Fruit fly (Drosophila melanogaster) whole organism, embryonic: Measurements from ENCODE around the gene CG34309.

Experiments
- CG10431 ChIP-seq: fragments of 200-800 bp; sonication (Bioruptor generic); optimal IDR thresholded peaks from 3 replicates; lab custom pipeline; 2018; ENCODE audit warnings: missing biosample characterization, mild to moderate bottlenecking, missing genetic modification characterization
- CG10543 ChIP-seq: fragments of 200-800 bp; sonication (Bioruptor generic); optimal IDR thresholded peaks from 3 replicates; lab custom pipeline; 2017; ENCODE audit warnings: missing biosample characterization, mild to moderate bottlenecking, missing genetic modification characterization, moderate library complexity
- CG11456 ChIP-seq: fragments of 200-800 bp; sonication (Bioruptor generic); IDR thresholded peaks from 3 replicates; pipeline ENCODE4 v1.3.6; 2022; ENCODE audit warnings: missing biosample characterization, missing genetic modification characterization
- CG11696 ChIP-seq: fragments of 200-800 bp; sonication (Bioruptor generic); IDR thresholded peaks from 2 replicates; pipeline ENCODE4 v1.3.6; 2022; ENCODE audit warnings: missing biosample characterization, missing genetic modification characterization
- CG12155 ChIP-seq: fragments of 200-800 bp; sonication (Bioruptor generic); optimal IDR thresholded peaks from 3 replicates; lab custom pipeline; 2016; ENCODE audit warnings: missing biosample characterization, missing genetic modification characterization
- CG12299 ChIP-seq: fragments of 200-800 bp; sonication (Bioruptor generic); optimal IDR thresholded peaks from 2 replicates; lab custom pipeline; 2018; ENCODE audit warnings: missing biosample characterization, mild to moderate bottlenecking, missing genetic modification characterization
- CG12769 ChIP-seq: fragments of 200-800 bp; sonication (Bioruptor generic); optimal IDR thresholded peaks from 2 replicates; lab custom pipeline; 2019; ENCODE audit warnings: missing biosample characterization, mild to moderate bottlenecking, missing genetic modification characterization, moderate library complexity
- CG14050 ChIP-seq: fragments of 200-800 bp; sonication (Bioruptor generic); IDR thresholded peaks from 3 replicates; pipeline ENCODE4 v1.3.6; 2022; ENCODE audit warnings: missing biosample characterization, missing genetic modification characterization
- CG14441 ChIP-seq: fragments of 200-800 bp; sonication (Bioruptor generic); IDR thresholded peaks from 2 replicates; pipeline ENCODE4 v1.3.6; 2022; ENCODE audit warnings: missing biosample characterization, missing genetic modification characterization
- CG16815 ChIP-seq: fragments of 200-800 bp; sonication (Bioruptor generic); optimal IDR thresholded peaks from 3 replicates; lab custom pipeline; 2017; ENCODE audit warnings: missing biosample characterization, mild to moderate bottlenecking, missing genetic modification characterization
- CG17328 ChIP-seq: fragments of 200-800 bp; sonication (Bioruptor generic); IDR thresholded peaks from 2 replicates; pipeline ENCODE4 v1.3.6; 2022; ENCODE audit warnings: missing biosample characterization, missing genetic modification characterization
- CG17802 ChIP-seq: fragments of 200-800 bp; sonication (Bioruptor generic); optimal IDR thresholded peaks from 2 replicates; lab custom pipeline; 2018; ENCODE audit warnings: missing biosample characterization, mild to moderate bottlenecking, missing genetic modification characterization, moderate library complexity
- CG2129 ChIP-seq: fragments of 200-800 bp; sonication (Bioruptor generic); IDR thresholded peaks from 2 replicates; pipeline ENCODE4 v1.3.6; 2022; ENCODE audit warnings: missing biosample characterization, missing genetic modification characterization; ENCODE audit not compliant: partially characterized antibody
- CG2678 ChIP-seq: fragments of 200-800 bp; sonication (Bioruptor generic); optimal IDR thresholded peaks from 3 replicates; lab custom pipeline; 2019; ENCODE audit warnings: missing biosample characterization, mild to moderate bottlenecking, missing genetic modification characterization, moderate library complexity
- CG3065 ChIP-seq: fragments of 200-800 bp; sonication (Bioruptor generic); optimal IDR thresholded peaks from 2 replicates; lab custom pipeline; 2016; ENCODE audit warnings: missing biosample characterization, missing genetic modification characterization
- CG3847 ChIP-seq: fragments of 200-800 bp; sonication (Bioruptor generic); IDR thresholded peaks from 2 replicates; pipeline ENCODE4 v1.3.6; 2022; ENCODE audit warnings: missing biosample characterization, missing genetic modification characterization
- CG4328 ChIP-seq: fragments of 200-800 bp; sonication (Bioruptor generic); optimal IDR thresholded peaks from 3 replicates; lab custom pipeline; 2017; ENCODE audit warnings: missing biosample characterization, missing genetic modification reagents, missing genetic modification characterization
- CG4854 ChIP-seq: fragments of 200-800 bp; sonication (Bioruptor generic); optimal IDR thresholded peaks from 2 replicates; lab custom pipeline; 2016; ENCODE audit warnings: missing biosample characterization, missing genetic modification characterization, inconsistent platforms
- CG5245 ChIP-seq: fragments of 200-800 bp; sonication (Bioruptor generic); optimal IDR thresholded peaks from 3 replicates; lab custom pipeline; 2016; ENCODE audit warnings: missing biosample characterization, missing genetic modification characterization
- CG7556 ChIP-seq: fragments of 200-800 bp; sonication (Bioruptor generic); optimal IDR thresholded peaks from 2 replicates; lab custom pipeline; 2017; ENCODE audit warnings: missing biosample characterization, mild to moderate bottlenecking, missing genetic modification characterization
- CG8089 ChIP-seq: fragments of 200-800 bp; sonication (Bioruptor generic); optimal IDR thresholded peaks from 3 replicates; lab custom pipeline; 2016; ENCODE audit warnings: missing biosample characterization, missing genetic modification characterization
- CG9215 ChIP-seq: fragments of 200-800 bp; sonication (Bioruptor generic); IDR thresholded peaks from 2 replicates; pipeline ENCODE4 v1.3.6; 2022; ENCODE audit warnings: missing biosample characterization, missing genetic modification characterization
- Dad ChIP-seq: fragments of 200-800 bp; sonication (Bioruptor generic); optimal IDR thresholded peaks from 3 replicates; lab custom pipeline; 2016; ENCODE audit warnings: missing biosample characterization, missing genetic modification characterization
- Hmr ChIP-seq: fragments of 200-800 bp; sonication (Bioruptor generic); optimal IDR thresholded peaks from 3 replicates; lab custom pipeline; 2017; ENCODE audit warnings: mild to moderate bottlenecking, missing biosample characterization, missing genetic modification reagents, missing genetic modification characterization
- Hr3 ChIP-seq: fragments of 200-800 bp; sonication (Bioruptor generic); optimal IDR thresholded peaks from 3 replicates; lab custom pipeline; 2016; ENCODE audit warnings: missing biosample characterization, missing genetic modification characterization
- MESR4 ChIP-seq: fragments of 200-800 bp; sonication (Bioruptor generic); optimal IDR thresholded peaks from 2 replicates; lab custom pipeline; 2018; ENCODE audit warnings: missing biosample characterization, mild to moderate bottlenecking, missing genetic modification characterization, moderate library complexity
- Max ChIP-seq: fragments of 200-800 bp; sonication (Bioruptor generic); optimal IDR thresholded peaks from 2 replicates; lab custom pipeline; 2016; ENCODE audit warnings: missing biosample characterization, mild to moderate bottlenecking, missing genetic modification characterization
- Meics ChIP-seq: fragments of 200-800 bp; sonication (Bioruptor generic); optimal IDR thresholded peaks from 2 replicates; lab custom pipeline; 2017; ENCODE audit warnings: missing biosample characterization, mild to moderate bottlenecking, missing genetic modification characterization
- NK7.1 ChIP-seq: fragments of 200-800 bp; sonication (Bioruptor generic); optimal IDR thresholded peaks from 3 replicates; lab custom pipeline; 2016; ENCODE audit warnings: missing biosample characterization, missing genetic modification characterization
- Neu2 ChIP-seq: fragments of 200-800 bp; sonication (Bioruptor generic); optimal IDR thresholded peaks from 3 replicates; lab custom pipeline; 2016; ENCODE audit warnings: missing biosample characterization, missing genetic modification characterization, borderline replicate concordance
- Nf-YB ChIP-seq: fragments of 200-800 bp; sonication (Bioruptor generic); optimal IDR thresholded peaks from 3 replicates; lab custom pipeline; 2019; ENCODE audit warnings: missing biosample characterization, mild to moderate bottlenecking, missing genetic modification characterization, moderate library complexity
- NfI ChIP-seq: fragments of 200-800 bp; sonication (Bioruptor generic); optimal IDR thresholded peaks from 3 replicates; lab custom pipeline; 2018; ENCODE audit warnings: missing biosample characterization, mild to moderate bottlenecking, missing genetic modification characterization, moderate library complexity
- Oaz ChIP-seq: fragments of 200-800 bp; sonication (Bioruptor generic); IDR thresholded peaks from 2 replicates; pipeline ENCODE4 v1.3.6; 2022; ENCODE audit warnings: missing biosample characterization, missing genetic modification characterization
- Ptx1 ChIP-seq: fragments of 200-800 bp; sonication (Bioruptor generic); IDR thresholded peaks from 2 replicates; pipeline ENCODE4 v1.3.6; 2022; ENCODE audit warnings: missing biosample characterization, missing genetic modification characterization
- Xbp1 ChIP-seq: fragments of 200-800 bp; sonication (Bioruptor generic); optimal IDR thresholded peaks from 3 replicates; lab custom pipeline; 2016; ENCODE audit warnings: missing biosample characterization, mild to moderate bottlenecking, missing genetic modification characterization
- abd-A ChIP-seq: fragments of 200-800 bp; sonication (Bioruptor generic); optimal IDR thresholded peaks from 3 replicates; lab custom pipeline; 2019; ENCODE audit warnings: missing biosample characterization, mild to moderate bottlenecking, missing genetic modification characterization, moderate library complexity
- aop ChIP-seq: fragments of 200-800 bp; sonication (Bioruptor generic); IDR thresholded peaks from 2 replicates; pipeline ENCODE4 v1.3.6; 2022; ENCODE audit warnings: missing biosample characterization, missing genetic modification characterization
- ash1 ChIP-seq: fragments of 200-800 bp; sonication (Bioruptor generic); optimal IDR thresholded peaks from 2 replicates; lab custom pipeline; 2018; ENCODE audit warnings: missing biosample characterization, mild to moderate bottlenecking, missing genetic modification characterization
- ato ChIP-seq: fragments of 200-800 bp; sonication (Bioruptor generic); IDR thresholded peaks from 2 replicates; pipeline ENCODE4 v1.3.6; 2022; ENCODE audit warnings: missing biosample characterization, missing genetic modification characterization; ENCODE audit not compliant: partially characterized antibody
- br ChIP-seq: fragments of >200 bp; optimal IDR thresholded peaks from 2 replicates; lab custom pipeline; 2017
- cg ChIP-seq: fragments of 200-800 bp; sonication (Bioruptor generic); optimal IDR thresholded peaks from 3 replicates; lab custom pipeline; 2019; ENCODE audit warnings: missing biosample characterization, mild to moderate bottlenecking, missing genetic modification characterization, moderate library complexity
- gce ChIP-seq: fragments of 200-800 bp; sonication (Bioruptor generic); IDR thresholded peaks from 3 replicates; pipeline ENCODE4 v1.3.6; 2022; ENCODE audit warnings: missing biosample characterization, missing genetic modification characterization
- maf-S ChIP-seq: fragments of 200-800 bp; sonication (Bioruptor generic); optimal IDR thresholded peaks from 2 replicates; lab custom pipeline; 2016; ENCODE audit warnings: missing biosample characterization, missing genetic modification characterization
- p53 ChIP-seq: fragments of 200-800 bp; sonication (Bioruptor generic); optimal IDR thresholded peaks from 2 replicates; lab custom pipeline; 2016; ENCODE audit warnings: missing biosample characterization, missing genetic modification characterization
- pho ChIP-seq: fragments of 200-800 bp; sonication (Bioruptor generic); optimal IDR thresholded peaks from 2 replicates; lab custom pipeline; 2016; ENCODE audit warnings: missing biosample characterization, missing genetic modification characterization
- run ChIP-seq: fragments of 200-800 bp; sonication (Bioruptor generic); optimal IDR thresholded peaks from 3 replicates; lab custom pipeline; 2018; ENCODE audit warnings: missing biosample characterization, mild to moderate bottlenecking, missing genetic modification characterization
- sna ChIP-seq: fragments of 200-800 bp; sonication (Bioruptor generic); IDR thresholded peaks from 2 replicates; pipeline ENCODE4 v1.3.6; 2022; ENCODE audit warnings: missing biosample characterization, missing genetic modification characterization; ENCODE audit not compliant: partially characterized antibody
- sr ChIP-seq: fragments of 200-800 bp; sonication (Bioruptor generic); IDR thresholded peaks from 3 replicates; pipeline ENCODE4 v1.3.6; 2022; ENCODE audit warnings: missing biosample characterization, missing genetic modification characterization
- stc ChIP-seq: fragments of 200-800 bp; sonication (Bioruptor generic); IDR thresholded peaks from 2 replicates; pipeline ENCODE4 v1.3.6; 2022; ENCODE audit warnings: missing biosample characterization, missing genetic modification characterization
- tna ChIP-seq: fragments of 200-800 bp; sonication (Bioruptor generic); IDR thresholded peaks from 2 replicates; pipeline ENCODE4 v1.3.6; 2022; ENCODE audit warnings: missing biosample characterization, missing genetic modification characterization; ENCODE audit not compliant: partially characterized antibody
- trem ChIP-seq: fragments of 200-800 bp; optimal IDR thresholded peaks from 3 replicates; lab custom pipeline; 2019; ENCODE audit warnings: missing biosample characterization, mild to moderate bottlenecking, missing genetic modification characterization, moderate library complexity

The CG34309 gene

dm6 chr3R:13403032-13403459 is 30.6 kb downstream of the CG34309 start, which contains the start of gene Dpm3 (continued):
- TF ChIP-seq CG8089 (GFP tag; lab: Kevin White, UChicago), result no peak
- TF ChIP-seq MESR4 (GFP tag; lab: Kevin White, UChicago), result peak; percentile 27
- peak; percentile 7 for TF ChIP-seq CG12155 (GFP tag; lab: Kevin White, UChicago)
- no peak for TF ChIP-seq run
- TF ChIP-seq CG2129 (GFP tag; lab: Robert Waterston, UW), result peak; percentile 82
- TF ChIP-seq CG4328 (GFP tag; lab: Kevin White, UChicago), result no peak
- peak; percentile 18 for TF ChIP-seq CG2678 (tag; lab: Kevin White, UChicago)
- peak; percentile 38 for TF ChIP-seq NfI
- TF ChIP-seq maf-S (GFP tag; lab: Kevin White, UChicago), result no peak
- TF ChIP-seq NK7.1 (GFP tag; lab: Kevin White, UChicago), result no peak
- no peak for TF ChIP-seq CG4854 (GFP tag; lab: Kevin White, UChicago)
- TF ChIP-seq CG9215 (GFP tag; lab: Robert Waterston, UW), result no peak; the same call in 1 of the 2 replicates
- peak; percentile 54 for TF ChIP-seq Xbp1 (GFP tag; lab: Kevin White, UChicago)
- TF ChIP-seq Dad (GFP tag; lab: Kevin White, UChicago), result peak; percentile 7
- peak; percentile 76 for TF ChIP-seq Hmr
- no peak for TF ChIP-seq CG10543 (GFP tag; lab: Kevin White, UChicago)
- no peak for TF ChIP-seq gce (GFP tag; lab: Robert Waterston, UW)
- no peak for TF ChIP-seq sr (GFP tag; lab: Robert Waterston, UW)
- TF ChIP-seq CG17328, result no peak
- TF ChIP-seq CG16815 (GFP tag; lab: Kevin White, UChicago), result no peak
- no peak for TF ChIP-seq cg (GFP tag; lab: Kevin White, UChicago)
- no peak for TF ChIP-seq br (lab: Kevin White, UChicago)
- peak; percentile 5 for TF ChIP-seq CG12299 (tag; lab: Kevin White, UChicago)
- no peak for TF ChIP-seq CG14050 (GFP tag; lab: Robert Waterston, UW)
- peak; percentile 71 for TF ChIP-seq CG12769 (tag; lab: Kevin White, UChicago)
- peak; percentile 17 for TF ChIP-seq CG3065 (GFP tag; lab: Kevin White, UChicago)
- no peak for TF ChIP-seq aop (GFP tag; lab: Robert Waterston, UW)
- no peak for TF ChIP-seq Oaz (GFP tag; lab: Robert Waterston, UW)
- TF ChIP-seq CG3847 (GFP tag; lab: Robert Waterston, UW), result peak; percentile 86
- no peak for TF ChIP-seq CG14441 (GFP tag; lab: Robert Waterston, UW)
- no peak for TF ChIP-seq CG10431 (GFP tag; lab: Kevin White, UChicago)
- TF ChIP-seq Nf-YB (GFP tag; lab: Kevin White, UChicago), result peak; percentile 3
- TF ChIP-seq CG17802 (tag; lab: Kevin White, UChicago), result peak; percentile 57
- TF ChIP-seq ato, result peak; percentile 94
- TF ChIP-seq Meics (GFP tag; lab: Kevin White, UChicago), result no peak
- TF ChIP-seq ash1 (GFP tag; lab: Kevin White, UChicago), result no peak
- no peak for TF ChIP-seq CG7556 (GFP tag; lab: Kevin White, UChicago)
- no peak for TF ChIP-seq Max (GFP tag; lab: Kevin White, UChicago)
- TF ChIP-seq Neu2 (GFP tag; lab: Kevin White, UChicago), result no peak
- TF ChIP-seq Hr3 (GFP tag; lab: Kevin White, UChicago), result no peak
- TF ChIP-seq CG11456, result no peak
- TF ChIP-seq Ptx1, result no peak
- peak; percentile 46 for TF ChIP-seq p53
- TF ChIP-seq pho, result peak; percentile 60
- no peak for TF ChIP-seq stc (GFP tag; lab: Robert Waterston, UW)
- peak; percentile 82 for TF ChIP-seq trem (tag; lab: Kevin White, UChicago)
- TF ChIP-seq abd-A (tag; lab: Kevin White, UChicago), result peak; percentile 74
- TF ChIP-seq tna (GFP tag; lab: Robert Waterston, UW), result peak; percentile 82
- TF ChIP-seq CG11696 (GFP tag; lab: Robert Waterston, UW), result no peak
- TF ChIP-seq sna (GFP tag; lab: Robert Waterston, UW), result peak; percentile 95
- TF ChIP-seq CG5245 (GFP tag; lab: Kevin White, UChicago), result no peak
